Comparison of ENCODE assay signal across 5 worm cellular contexts in the genomic region with DNA sequence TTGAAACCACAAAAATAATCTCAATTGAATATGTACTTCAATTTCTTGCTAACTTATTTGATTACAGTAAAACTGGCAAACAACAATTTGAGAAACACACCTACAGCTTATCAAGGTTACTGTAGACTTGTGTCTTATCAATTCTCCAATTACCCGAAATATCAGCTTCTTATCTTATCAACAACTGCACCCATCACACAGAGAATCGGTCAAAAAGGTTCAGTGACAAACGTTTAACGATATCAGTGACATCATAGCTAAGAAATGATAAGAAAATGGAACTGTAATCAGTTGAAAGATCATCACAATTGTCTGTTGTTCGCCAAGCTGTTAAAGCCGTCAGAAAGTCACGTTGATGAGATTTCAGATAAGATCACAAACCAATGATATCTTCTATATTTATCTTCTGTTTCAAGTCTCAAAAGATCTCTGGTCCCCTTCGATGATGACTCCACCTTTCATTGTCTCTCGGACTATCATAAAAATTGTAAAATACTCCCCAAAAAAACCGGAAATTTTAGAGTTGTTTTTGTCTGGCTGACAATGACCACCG.
TF ChIP-seq lines count a peak whose summit lies in the region.

No protein-coding gene starts in this region.

TF ChIP-seq in whole organism, L1 larva, 84 proteins besides CTCF, POLR2A, EP300 and RAD21 (continued from another document and continues in another):
- TF ChIP-seq hpl-2 (GFP tag; optimal IDR thresholded peaks at IDR 0.05; lab: Kevin White, UChicago) (no peak), zip-4 (GFP tag; optimal IDR thresholded peaks at IDR 0.05; lab: Kevin White, UChicago) (no peak), sup-37 (GFP tag; optimal IDR thresholded peaks at IDR 0.05; lab: Kevin White, UChicago) (no peak), skn-1 (tag; optimal IDR thresholded peaks at IDR 0.05; lab: Kevin White, UChicago) (no peak), efl-1 (optimal IDR thresholded peaks at IDR 0.05; lab: Kevin White, UChicago) (no peak), efl-1 (GFP tag; optimal IDR thresholded peaks at IDR 0.05 in 1 of 2; lab: Kevin White, UChicago) (peak in 1 of 2 experiments; percentile 89), elt-3 (tag; optimal IDR thresholded peaks at IDR 0.05; lab: Kevin White, UChicago) (peak; percentile 97 to 100 (median 99)), Y116A8C.19 (tag; optimal IDR thresholded peaks at IDR 0.05; lab: Kevin White, UChicago; ENCODE audit: borderline replicate concordance) (no peak), ztf-11 (tag; optimal IDR thresholded peaks at IDR 0.05; lab: Kevin White, UChicago) (no peak), jun-1 (tag; optimal IDR thresholded peaks at IDR 0.05; lab: Kevin White, UChicago) (peak; percentile 93), alr-1 (tag; optimal IDR thresholded peaks at IDR 0.05; lab: Kevin White, UChicago; ENCODE audit: borderline replicate concordance) (no peak), nhr-20 (tag; optimal IDR thresholded peaks at IDR 0.05; lab: Kevin White, UChicago) (peak; percentile 77), pqm-1 (tag; optimal IDR thresholded peaks at IDR 0.05; lab: Kevin White, UChicago) (peak; percentile 100), unc-98 (GFP tag; IDR thresholded peaks at IDR 0.05; lab: Robert Waterston, UW) (no peak), ztf-4 (tag; optimal IDR thresholded peaks at IDR 0.05; lab: Kevin White, UChicago) (no peak), nhr-71 (tag; optimal IDR thresholded peaks at IDR 0.05; lab: Kevin White, UChicago) (peak; percentile 77), sptf-1 (tag; optimal IDR thresholded peaks at IDR 0.05; lab: Kevin White, UChicago) (no peak), nhr-47 (tag; optimal IDR thresholded peaks at IDR 0.05; lab: Kevin White, UChicago) (no peak), C04F5.9 (tag; optimal IDR thresholded peaks at IDR 0.05; lab: Kevin White, UChicago) (no peak), dpl-1 (GFP tag; optimal IDR thresholded peaks at IDR 0.05; lab: Kevin White, UChicago) (peak in 1 of 3 experiments; percentile 22), nhr-12 (tag; optimal IDR thresholded peaks at IDR 0.05; lab: Kevin White, UChicago) (no peak), ceh-63 (GFP tag; optimal IDR thresholded peaks at IDR 0.05; lab: Kevin White, UChicago) (no peak), lin-14 (GFP tag; optimal IDR thresholded peaks at IDR 0.05; lab: Kevin White, UChicago) (no peak), xbp-1 (tag; optimal IDR thresholded peaks at IDR 0.05; lab: Kevin White, UChicago) (no peak), ama-1 (optimal IDR thresholded peaks at IDR 0.05; lab: Kevin White, UChicago) (no peak)

TF ChIP-seq in whole organism, L2 larva, 48 proteins besides CTCF, POLR2A, EP300 and RAD21 (continued from another document):
- TF ChIP-seq mdl-1 (tag; optimal IDR thresholded peaks at IDR 0.05; lab: Kevin White, UChicago), result peak in 1 of 2 experiments; percentile 65
- TF ChIP-seq nhr-25 (tag; optimal IDR thresholded peaks at IDR 0.05; lab: Kevin White, UChicago), result peak; percentile 86
- TF ChIP-seq nhr-129 (tag; optimal IDR thresholded peaks at IDR 0.05; lab: Kevin White, UChicago), result peak; percentile 82
- TF ChIP-seq nhr-10 (tag; optimal IDR thresholded peaks at IDR 0.05; lab: Kevin White, UChicago), result no peak
- peak; percentile 95 for TF ChIP-seq crh-2 (tag; optimal IDR thresholded peaks at IDR 0.05; lab: Kevin White, UChicago)
- peak; percentile 88 for TF ChIP-seq nhr-21 (tag; optimal IDR thresholded peaks at IDR 0.05; lab: Kevin White, UChicago)
- TF ChIP-seq fos-1 (tag; optimal IDR thresholded peaks at IDR 0.05; lab: Kevin White, UChicago), result peak; percentile 100
- TF ChIP-seq blmp-1 (tag; optimal IDR thresholded peaks at IDR 0.05; lab: Kevin White, UChicago; ENCODE audit: insufficient read depth), result peak; percentile 75
- no peak for TF ChIP-seq nhr-11 (tag; optimal IDR thresholded peaks at IDR 0.05; lab: Kevin White, UChicago)
- TF ChIP-seq mbf-1 (tag; optimal IDR thresholded peaks at IDR 0.05; lab: Kevin White, UChicago), result no peak
- TF ChIP-seq dmd-4 (tag; optimal IDR thresholded peaks at IDR 0.05; lab: Kevin White, UChicago), result no peak
- TF ChIP-seq elt-1 (tag; optimal IDR thresholded peaks at IDR 0.05; lab: Kevin White, UChicago), result no peak
- TF ChIP-seq nhr-237 (tag; optimal IDR thresholded peaks at IDR 0.05; lab: Kevin White, UChicago), result no peak
- TF ChIP-seq ztf-1 (GFP tag; conservative IDR thresholded peaks at IDR 0.05; lab: Robert Waterston, UW), result no peak
- TF ChIP-seq snpc-4 (tag; optimal IDR thresholded peaks at IDR 0.05; lab: Kevin White, UChicago), result no peak
- no peak for TF ChIP-seq nhr-77 (tag; optimal IDR thresholded peaks at IDR 0.05; lab: Kevin White, UChicago)
- peak; percentile 97 for TF ChIP-seq egl-27 (tag; optimal IDR thresholded peaks at IDR 0.05; lab: Kevin White, UChicago)

TF ChIP-seq in whole organism, L3 larva, 47 proteins besides CTCF, POLR2A, EP300 and RAD21 (continued from another document and continues in another):
- TF ChIP-seq pha-4 (tag; optimal IDR thresholded peaks at IDR 0.05; lab: Kevin White, UChicago) (peak; percentile 75), aly-2 (tag; optimal IDR thresholded peaks at IDR 0.05; lab: Kevin White, UChicago) (no peak), unc-62 (GFP tag; optimal IDR thresholded peaks at IDR 0.05; lab: Kevin White, UChicago) (no peak), ceh-9 (tag; optimal IDR thresholded peaks at IDR 0.05; lab: Kevin White, UChicago) (no peak), ztf-11 (tag; optimal IDR thresholded peaks at IDR 0.05; lab: Kevin White, UChicago) (no peak), ceh-16 (tag; optimal IDR thresholded peaks at IDR 0.05; lab: Kevin White, UChicago) (no peak), elt-3 (tag; optimal IDR thresholded peaks at IDR 0.05; lab: Kevin White, UChicago) (peak; percentile 100), ama-1 (optimal IDR thresholded peaks at IDR 0.05; lab: Kevin White, UChicago) (no peak), fkh-2 (tag; optimal IDR thresholded peaks at IDR 0.05; lab: Kevin White, UChicago) (no peak), eor-1 (tag; optimal IDR thresholded peaks at IDR 0.05; lab: Kevin White, UChicago) (no peak), nhr-76 (tag; optimal IDR thresholded peaks at IDR 0.05; lab: Kevin White, UChicago) (peak; percentile 39), ceh-28 (tag; optimal IDR thresholded peaks at IDR 0.05; lab: Kevin White, UChicago) (peak; percentile 65), lin-15B (tag; optimal IDR thresholded peaks at IDR 0.05; lab: Kevin White, UChicago) (no peak), jun-1 (tag; optimal IDR thresholded peaks at IDR 0.05; lab: Kevin White, UChicago) (peak; percentile 98), sea-2 (GFP tag; optimal IDR thresholded peaks at IDR 0.05; lab: Kevin White, UChicago) (no peak), unc-39 (tag; optimal IDR thresholded peaks at IDR 0.05; lab: Kevin White, UChicago) (no peak), egl-27 (tag; optimal IDR thresholded peaks at IDR 0.05; lab: Kevin White, UChicago) (peak; percentile 98), ZK546.5 (tag; optimal IDR thresholded peaks at IDR 0.05; lab: Kevin White, UChicago) (no peak), nhr-237 (tag; optimal IDR thresholded peaks at IDR 0.05; lab: Kevin White, UChicago) (no peak), snpc-4 (tag; optimal IDR thresholded peaks at IDR 0.05; lab: Kevin White, UChicago) (no peak), nhr-25 (tag; optimal IDR thresholded peaks at IDR 0.05; lab: Kevin White, UChicago) (peak; percentile 89), fkh-10 (GFP tag; optimal IDR thresholded peaks at IDR 0.05; lab: Kevin White, UChicago) (no peak), ceh-82 (tag; optimal IDR thresholded peaks at IDR 0.05; lab: Kevin White, UChicago) (no peak), pqm-1 (tag; optimal IDR thresholded peaks at IDR 0.05; lab: Kevin White, UChicago) (peak; percentile 100), nhr-43 (tag; optimal IDR thresholded peaks at IDR 0.05; lab: Kevin White, UChicago; ENCODE audit: poor library complexity, severe bottlenecking) (peak; percentile 93), fos-1 (tag; optimal IDR thresholded peaks at IDR 0.05; lab: Kevin White, UChicago) (peak; percentile 82), nfya-1 (tag; optimal IDR thresholded peaks at IDR 0.05; lab: Kevin White, UChicago; ENCODE audit: insufficient read depth) (peak; percentile 64), skn-1 (tag; optimal IDR thresholded peaks at IDR 0.05; lab: Kevin White, UChicago) (peak; percentile 47), elt-2 (tag; optimal IDR thresholded peaks at IDR 0.05; lab: Kevin White, UChicago) (peak; percentile 100), nhr-28 (tag; optimal IDR thresholded peaks at IDR 0.05; lab: Kevin White, UChicago) (no peak)

TF ChIP-seq in whole organism, L4 larva, 104 proteins besides CTCF, POLR2A, EP300 and RAD21 (continued from another document and continues in another):
- TF ChIP-seq nhr-11 (tag; optimal IDR thresholded peaks at IDR 0.05; lab: Kevin White, UChicago), result peak; percentile 46
- TF ChIP-seq Y48G9A.11 (GFP tag; IDR thresholded peaks at IDR 0.05; lab: Robert Waterston, UW), result no peak
- TF ChIP-seq daf-16 (GFP tag; optimal IDR thresholded peaks at IDR 0.05; lab: Kevin White, UChicago), result peak in 1 of 2 experiments; percentile 73
- TF ChIP-seq daf-16 (tag; optimal IDR thresholded peaks at IDR 0.05; lab: Kevin White, UChicago), result peak; percentile 99
- no peak for TF ChIP-seq hif-1 (tag; optimal IDR thresholded peaks at IDR 0.05; lab: Kevin White, UChicago)
- no peak for TF ChIP-seq F10B5.3 (tag; optimal IDR thresholded peaks at IDR 0.05; lab: Kevin White, UChicago)
- no peak for TF ChIP-seq set-16 (GFP tag; IDR thresholded peaks at IDR 0.05; lab: Robert Waterston, UW)
- peak; percentile 26 for TF ChIP-seq fos-1 (tag; optimal IDR thresholded peaks at IDR 0.05; lab: Kevin White, UChicago)
- peak; percentile 100 for TF ChIP-seq pqm-1 (tag; optimal IDR thresholded peaks at IDR 0.05; lab: Kevin White, UChicago)
- no peak for TF ChIP-seq ceh-82 (tag; optimal IDR thresholded peaks at IDR 0.05; lab: Kevin White, UChicago)
- TF ChIP-seq ZK337.2 (GFP tag; IDR thresholded peaks at IDR 0.05; lab: Robert Waterston, UW), result no peak
- TF ChIP-seq spr-3 (GFP tag; optimal IDR thresholded peaks at IDR 0.05; lab: Kevin White, UChicago), result no peak
- TF ChIP-seq lim-7 (GFP tag; IDR thresholded peaks at IDR 0.05; lab: Robert Waterston, UW), result no peak
- peak; percentile 77 for TF ChIP-seq mxl-3 (GFP tag; optimal IDR thresholded peaks at IDR 0.05; lab: Kevin White, UChicago)
- TF ChIP-seq arid-1 (GFP tag; conservative IDR thresholded peaks at IDR 0.05; lab: Robert Waterston, UW), result no peak
- peak; percentile 90 for TF ChIP-seq ceh-20 (GFP tag; IDR thresholded peaks at IDR 0.05; lab: Robert Waterston, UW)
- no peak for TF ChIP-seq lin-38 (GFP tag; IDR thresholded peaks at IDR 0.05; lab: Robert Waterston, UW)
- no peak for TF ChIP-seq madf-9 (GFP tag; conservative IDR thresholded peaks at IDR 0.05; lab: Robert Waterston, UW)
- no peak for TF ChIP-seq aly-2 (tag; optimal IDR thresholded peaks at IDR 0.05; lab: Kevin White, UChicago)
- TF ChIP-seq nhr-102 (tag; optimal IDR thresholded peaks at IDR 0.05; lab: Kevin White, UChicago), result peak; percentile 89
- TF ChIP-seq nhr-10 (tag; optimal IDR thresholded peaks at IDR 0.05; lab: Kevin White, UChicago), result peak; percentile 83
- no peak for TF ChIP-seq sdz-12 (GFP tag; optimal IDR thresholded peaks at IDR 0.05; lab: Kevin White, UChicago)
- TF ChIP-seq Y105C5A.15 (GFP tag; IDR thresholded peaks at IDR 0.05; lab: Robert Waterston, UW), result no peak
- no peak for TF ChIP-seq snpc-1.2 (GFP tag; IDR thresholded peaks at IDR 0.05; lab: Robert Waterston, UW)
- TF ChIP-seq dmd-8 (GFP tag; IDR thresholded peaks at IDR 0.05; lab: Robert Waterston, UW), result no peak
- TF ChIP-seq F44E2.7 (GFP tag; IDR thresholded peaks at IDR 0.05; lab: Robert Waterston, UW), result no peak
- peak; percentile 84 for TF ChIP-seq cey-2 (tag; optimal IDR thresholded peaks at IDR 0.05; lab: Kevin White, UChicago; ENCODE audit: borderline replicate concordance, insufficient read depth)
- no peak for TF ChIP-seq daf-19 (GFP tag; conservative IDR thresholded peaks at IDR 0.05; lab: Robert Waterston, UW)
- no peak for TF ChIP-seq fkh-10 (GFP tag; optimal IDR thresholded peaks at IDR 0.05; lab: Kevin White, UChicago)
- TF ChIP-seq ceh-28 (tag; optimal IDR thresholded peaks at IDR 0.05; lab: Kevin White, UChicago), result no peak
- peak; percentile 100 for TF ChIP-seq dmd-6 (GFP tag; IDR thresholded peaks at IDR 0.05; lab: Robert Waterston, UW)
- no peak for TF ChIP-seq ctbp-1 (GFP tag; IDR thresholded peaks at IDR 0.05; lab: Robert Waterston, UW)
- TF ChIP-seq dpl-1 (GFP tag; optimal IDR thresholded peaks at IDR 0.05; lab: Kevin White, UChicago), result peak; percentile 20

TF ChIP-seq in whole organism, young adult, 124 proteins besides CTCF, POLR2A, EP300 and RAD21 (continued from another document and continues in another):
- TF ChIP-seq F22D6.2 (tag; optimal IDR thresholded peaks at IDR 0.05; lab: Kevin White, UChicago) (peak; percentile 18), atf-7 (tag; optimal IDR thresholded peaks at IDR 0.05; lab: Kevin White, UChicago) (peak; percentile 99), die-1 (tag; optimal IDR thresholded peaks at IDR 0.05; lab: Kevin White, UChicago) (no peak), Y53F4B.3 (GFP tag; IDR thresholded peaks at IDR 0.05; lab: Robert Waterston, UW) (no peak), pbrm-1 (GFP tag; IDR thresholded peaks at IDR 0.05; lab: Robert Waterston, UW) (no peak), ceh-58 (GFP tag; IDR thresholded peaks at IDR 0.05; lab: Robert Waterston, UW) (no peak), bed-2 (GFP tag; IDR thresholded peaks at IDR 0.05; lab: Robert Waterston, UW) (no peak), nhr-80 (tag; optimal IDR thresholded peaks at IDR 0.05; lab: Kevin White, UChicago) (peak; percentile 97), C17E4.6 (GFP tag; IDR thresholded peaks at IDR 0.05; lab: Robert Waterston, UW) (no peak), Y53G8AR.9 (GFP tag; conservative IDR thresholded peaks at IDR 0.05; lab: Robert Waterston, UW) (peak; percentile 55; the same call in 1 of the 2 replicates), ztf-26 (tag; optimal IDR thresholded peaks at IDR 0.05; lab: Kevin White, UChicago) (peak; percentile 74), tlf-1 (GFP tag; optimal IDR thresholded peaks at IDR 0.05; lab: Kevin White, UChicago) (peak; percentile 70), let-526 (GFP tag; IDR thresholded peaks at IDR 0.05; lab: Robert Waterston, UW) (peak; percentile 36; the same call in 1 of the 2 replicates), akir-1 (GFP tag; optimal IDR thresholded peaks at IDR 0.05; lab: Kevin White, UChicago) (no peak), mes-4 (tag; optimal IDR thresholded peaks at IDR 0.05; lab: Kevin White, UChicago) (no peak), F57A8.1 (GFP tag; optimal IDR thresholded peaks at IDR 0.05; lab: Kevin White, UChicago) (no peak), let-607 (tag; optimal IDR thresholded peaks at IDR 0.05; lab: Kevin White, UChicago) (peak in 1 of 2 experiments; percentile 62), F37B4.10 (GFP tag; IDR thresholded peaks at IDR 0.05; lab: Robert Waterston, UW) (no peak), sdz-38 (tag; optimal IDR thresholded peaks at IDR 0.05; lab: Kevin White, UChicago) (no peak), hmg-20 (GFP tag; IDR thresholded peaks at IDR 0.05; lab: Robert Waterston, UW) (no peak), nfya-1 (tag; optimal IDR thresholded peaks at IDR 0.05; lab: Kevin White, UChicago; ENCODE audit: borderline replicate concordance, insufficient read depth) (no peak), ztf-22 (GFP tag; optimal IDR thresholded peaks at IDR 0.05; lab: Kevin White, UChicago) (peak; percentile 90), C06A6.2 (GFP tag; conservative IDR thresholded peaks at IDR 0.05; lab: Robert Waterston, UW) (peak; percentile 77), unc-130 (GFP tag; optimal IDR thresholded peaks at IDR 0.05; lab: Kevin White, UChicago) (no peak), F57C9.4 (tag; optimal IDR thresholded peaks at IDR 0.05; lab: Kevin White, UChicago) (no peak), ZK185.1 (tag; optimal IDR thresholded peaks at IDR 0.05; lab: Kevin White, UChicago; ENCODE audit: poor library complexity, severe bottlenecking) (peak; percentile 49), snpc-4 (GFP tag; optimal IDR thresholded peaks at IDR 0.05; lab: Kevin White, UChicago) (no peak), snpc-4 (tag; optimal IDR thresholded peaks at IDR 0.05; lab: Kevin White, UChicago) (peak in 2 of 4 experiments; percentile 33 to 34), madf-8 (GFP tag; conservative IDR thresholded peaks at IDR 0.05; lab: Robert Waterston, UW) (no peak), nfyb-1 (GFP tag; IDR thresholded peaks at IDR 0.05; lab: Robert Waterston, UW) (peak; percentile 81; the same call in 1 of the 2 replicates), tbp1 (GFP tag; optimal IDR thresholded peaks at IDR 0.05; lab: Kevin White, UChicago) (peak; percentile 65), T26A5.8 (tag; optimal IDR thresholded peaks at IDR 0.05; lab: Kevin White, UChicago) (no peak), nhr-90 (tag; optimal IDR thresholded peaks at IDR 0.05; lab: Kevin White, UChicago) (no peak), bed-1 (GFP tag; IDR thresholded peaks at IDR 0.05; lab: Robert Waterston, UW) (no peak), lin-54 (GFP tag; optimal IDR thresholded peaks at IDR 0.05; lab: Kevin White, UChicago) (peak; percentile 39), ekl-4 (GFP tag; IDR thresholded peaks at IDR 0.05; lab: Robert Waterston, UW) (no peak)
